Fruit fly (Drosophila melanogaster) whole organism, embryonic: ENCODE results near the gene Mvl.
A peak's percentile ranks its signal among the peaks of the same experiment; 100 is the strongest.

Source experiments
- Atf6 ChIP-seq: fragments of 200-800 bp; sonication (Bioruptor generic); IDR thresholded peaks from 2 replicates; pipeline ENCODE4 v1.3.6; 2022; ENCODE audit warnings: missing biosample characterization, missing genetic modification characterization
- CG11723 ChIP-seq: fragments of 200-800 bp; sonication (Bioruptor generic); optimal IDR thresholded peaks from 2 replicates; lab custom pipeline; 2017; ENCODE audit warnings: missing biosample characterization, mild to moderate bottlenecking, missing genetic modification characterization
- CG12155 ChIP-seq: fragments of 200-800 bp; sonication (Bioruptor generic); optimal IDR thresholded peaks from 3 replicates; lab custom pipeline; 2016; ENCODE audit warnings: missing biosample characterization, missing genetic modification characterization
- CG12769 ChIP-seq: fragments of 200-800 bp; sonication (Bioruptor generic); optimal IDR thresholded peaks from 2 replicates; lab custom pipeline; 2019; ENCODE audit warnings: missing biosample characterization, mild to moderate bottlenecking, missing genetic modification characterization, moderate library complexity
- CG13894 ChIP-seq: fragments of 200-800 bp; sonication (Bioruptor generic); optimal IDR thresholded peaks from 3 replicates; lab custom pipeline; 2018; ENCODE audit warnings: missing biosample characterization, mild to moderate bottlenecking, missing genetic modification characterization, moderate library complexity
- CG14050 ChIP-seq: fragments of 200-800 bp; sonication (Bioruptor generic); IDR thresholded peaks from 3 replicates; pipeline ENCODE4 v1.3.6; 2022; ENCODE audit warnings: missing biosample characterization, missing genetic modification characterization
- CG14710 ChIP-seq: fragments of 200-800 bp; sonication (Bioruptor generic); optimal IDR thresholded peaks from 3 replicates; lab custom pipeline; 2019; ENCODE audit warnings: missing biosample characterization, mild to moderate bottlenecking, missing genetic modification characterization, moderate library complexity
- CG15514 ChIP-seq: fragments of 200-800 bp; sonication (Bioruptor generic); optimal IDR thresholded peaks from 3 replicates; lab custom pipeline; 2017; ENCODE audit warnings: missing biosample characterization, missing genetic modification characterization, mild to moderate bottlenecking, moderate library complexity, missing genetic modification reagents
- CG15601 ChIP-seq: fragments of 200-800 bp; sonication (Bioruptor generic); optimal IDR thresholded peaks from 3 replicates; lab custom pipeline; 2019; ENCODE audit warnings: missing biosample characterization, mild to moderate bottlenecking, missing genetic modification characterization, moderate library complexity
- CG16779 ChIP-seq: fragments of 200-800 bp; sonication (Bioruptor generic); IDR thresholded peaks from 2 replicates; pipeline ENCODE4 v1.3.6; 2022; ENCODE audit warnings: missing biosample characterization, missing genetic modification characterization
- CG16815 ChIP-seq: fragments of 200-800 bp; sonication (Bioruptor generic); optimal IDR thresholded peaks from 3 replicates; lab custom pipeline; 2017; ENCODE audit warnings: missing biosample characterization, mild to moderate bottlenecking, missing genetic modification characterization
- CG17361 ChIP-seq: fragments of 200-800 bp; sonication (Bioruptor generic); IDR thresholded peaks from 3 replicates; pipeline ENCODE4 v1.3.6; 2022; ENCODE audit warnings: missing biosample characterization, missing genetic modification characterization
- CG2116 ChIP-seq: fragments of 200-800 bp; sonication (Bioruptor generic); optimal IDR thresholded peaks from 3 replicates; lab custom pipeline; 2018; ENCODE audit warnings: missing biosample characterization, mild to moderate bottlenecking, missing genetic modification characterization
- CG2712 ChIP-seq: fragments of 200-800 bp; optimal IDR thresholded peaks from 3 replicates; lab custom pipeline; 2019; ENCODE audit warnings: missing biosample characterization, mild to moderate bottlenecking, missing genetic modification characterization, moderate library complexity
- CG34376 ChIP-seq: fragments of 200-800 bp; sonication (Bioruptor generic); optimal IDR thresholded peaks from 2 replicates; lab custom pipeline; 2018; ENCODE audit warnings: missing biosample characterization, mild to moderate bottlenecking, missing genetic modification characterization
- CG3995 ChIP-seq: fragments of 200-800 bp; sonication (Bioruptor generic); optimal IDR thresholded peaks from 3 replicates; lab custom pipeline; 2016; ENCODE audit warnings: missing biosample characterization, missing genetic modification characterization
- CG42726 ChIP-seq: fragments of 200-800 bp; sonication (Bioruptor generic); IDR thresholded peaks from 2 replicates; pipeline ENCODE4 v1.3.6; 2022; ENCODE audit warnings: missing biosample characterization, missing genetic modification characterization; ENCODE audit not compliant: partially characterized antibody
- CG6791 ChIP-seq: fragments of 200-800 bp; sonication (Bioruptor generic); IDR thresholded peaks from 3 replicates; pipeline ENCODE4 v1.3.6; 2022; ENCODE audit warnings: missing biosample characterization, missing genetic modification characterization; ENCODE audit not compliant: partially characterized antibody
- CG7928 ChIP-seq: fragments of 200-800 bp; sonication (Bioruptor generic); optimal IDR thresholded peaks from 2 replicates; lab custom pipeline; 2017; ENCODE audit warnings: missing biosample characterization, mild to moderate bottlenecking, missing genetic modification characterization
- CG7987 ChIP-seq: fragments of 200-800 bp; sonication (Bioruptor generic); optimal IDR thresholded peaks from 2 replicates; lab custom pipeline; 2018; ENCODE audit warnings: missing biosample characterization, mild to moderate bottlenecking, missing genetic modification characterization, moderate library complexity
- CG8765 ChIP-seq: fragments of 200-800 bp; sonication (Bioruptor generic); IDR thresholded peaks from 2 replicates; pipeline ENCODE4 v1.3.6; 2022; ENCODE audit warnings: missing biosample characterization, missing genetic modification characterization
- CG8944 ChIP-seq: fragments of 200-800 bp; sonication (Bioruptor generic); optimal IDR thresholded peaks from 3 replicates; lab custom pipeline; 2016; ENCODE audit warnings: missing biosample characterization, missing genetic modification characterization
- CG9727 ChIP-seq: fragments of 200-800 bp; sonication (Bioruptor generic); optimal IDR thresholded peaks from 3 replicates; lab custom pipeline; 2017; ENCODE audit warnings: missing biosample characterization, mild to moderate bottlenecking, missing genetic modification characterization
- Dek ChIP-seq: fragments of 200-800 bp; sonication (Bioruptor generic); optimal IDR thresholded peaks from 3 replicates; lab custom pipeline; 2019; ENCODE audit warnings: missing biosample characterization, mild to moderate bottlenecking, missing genetic modification characterization, moderate library complexity
- E2f1 ChIP-seq: fragments of 200-800 bp; sonication (Bioruptor generic); IDR thresholded peaks from 2 replicates; pipeline ENCODE4 v1.3.6; 2022; ENCODE audit warnings: missing biosample characterization, missing genetic modification characterization
- Ets97D ChIP-seq: fragments of 200-800 bp; sonication (Bioruptor generic); optimal IDR thresholded peaks from 3 replicates; lab custom pipeline; 2016; ENCODE audit warnings: missing biosample characterization, missing genetic modification characterization
- HLH4C ChIP-seq: fragments of 200-800 bp; sonication (Bioruptor generic); IDR thresholded peaks from 3 replicates; pipeline ENCODE4 v1.3.6; 2022; ENCODE audit warnings: missing biosample characterization, missing genetic modification characterization; ENCODE audit not compliant: partially characterized antibody
- Med ChIP-seq: fragments of 200-800 bp; sonication (Bioruptor generic); peaks from one replicate; lab custom pipeline; 2016; ENCODE audit warnings: missing biosample characterization, missing genetic modification characterization, mild to moderate bottlenecking, inconsistent platforms, moderate library complexity
- NC2β ChIP-seq: fragments of 200-800 bp; sonication (Bioruptor generic); optimal IDR thresholded peaks from 2 replicates; lab custom pipeline; 2016; ENCODE audit warnings: missing biosample characterization, missing genetic modification characterization
- Nf-YC ChIP-seq: fragments of 200-800 bp; optimal IDR thresholded peaks from 3 replicates; lab custom pipeline; 2019; ENCODE audit warnings: missing biosample characterization, mild to moderate bottlenecking, missing genetic modification characterization, moderate library complexity
- Pdp1 ChIP-seq, 2 experiments: fragments of 200-800 bp; sonication (Bioruptor generic); optimal IDR thresholded peaks; 3 replicates each; lab custom pipeline; 2016; ENCODE audit warnings: missing biosample characterization in 2 of 2, missing genetic modification characterization in 2 of 2, mild to moderate bottlenecking in 1 of 2, moderate library complexity in 1 of 2
- Sin3A ChIP-seq: fragments of >200 bp; optimal IDR thresholded peaks from 2 replicates; lab custom pipeline; 2018
- ap ChIP-seq: fragments of 200-800 bp; sonication (Bioruptor generic); IDR thresholded peaks from 2 replicates; pipeline ENCODE4 v1.3.6; 2022; ENCODE audit warnings: missing biosample characterization, missing genetic modification characterization
- ase ChIP-seq: fragments of 200-800 bp; sonication (Bioruptor generic); IDR thresholded peaks from 3 replicates; pipeline ENCODE4 v1.3.6; 2022; ENCODE audit warnings: missing biosample characterization, missing genetic modification characterization
- bbx ChIP-seq: fragments of 200-800 bp; sonication (Bioruptor generic); IDR thresholded peaks from 2 replicates; pipeline ENCODE4 v1.3.6; 2022; ENCODE audit warnings: missing biosample characterization, missing genetic modification characterization; ENCODE audit not compliant: partially characterized antibody
- cg ChIP-seq: fragments of 200-800 bp; sonication (Bioruptor generic); optimal IDR thresholded peaks from 3 replicates; lab custom pipeline; 2019; ENCODE audit warnings: missing biosample characterization, mild to moderate bottlenecking, missing genetic modification characterization, moderate library complexity
- chinmo ChIP-seq: fragments of 200-800 bp; sonication (Bioruptor generic); IDR thresholded peaks from 4 replicates; pipeline ENCODE4 v1.3.6; 2022; ENCODE audit warnings: missing biosample characterization, missing genetic modification characterization; ENCODE audit not compliant: partially characterized antibody
- dm ChIP-seq: fragments of 200-800 bp; sonication (Bioruptor generic); optimal IDR thresholded peaks from 3 replicates; lab custom pipeline; 2016; ENCODE audit warnings: missing biosample characterization, missing genetic modification characterization
- dpn ChIP-seq, 2 experiments: fragments of 200-800 bp; sonication (Bioruptor generic); optimal IDR thresholded peaks; 3 replicates each; lab custom pipeline; 2016; ENCODE audit warnings: missing biosample characterization in 2 of 2, missing genetic modification characterization in 2 of 2
- exex ChIP-seq: fragments of 200-800 bp; sonication (Bioruptor generic); optimal IDR thresholded peaks from 4 replicates; lab custom pipeline; 2018; ENCODE audit warnings: missing biosample characterization, mild to moderate bottlenecking, missing genetic modification characterization, moderate library complexity
- insv ChIP-seq, 2 experiments: fragments of 200-800 bp; sonication (Bioruptor generic); optimal IDR thresholded peaks; 3 replicates each; lab custom pipeline; 2016 to 2018; ENCODE audit warnings: missing biosample characterization in 2 of 2, missing genetic modification characterization in 2 of 2
- knrl ChIP-seq: fragments of 200-800 bp; sonication (Bioruptor generic); IDR thresholded peaks from 3 replicates; pipeline ENCODE4 v1.3.6; 2022; ENCODE audit warnings: missing biosample characterization, missing genetic modification characterization; ENCODE audit not compliant: partially characterized antibody
- lov ChIP-seq, 2 experiments: fragments of 200-800 bp in 1 of 2; fragments of >200 bp in 1 of 2; sonication (Bioruptor generic) in 1 of 2; IDR thresholded peaks in 1 of 2; optimal IDR thresholded peaks in 1 of 2; 2 replicates in 1 of 2; 3 replicates in 1 of 2; pipeline versions ENCODE4 v1.3.6 to Lab custom; 2017 to 2022; ENCODE audit warnings: missing biosample characterization in 1 of 2, missing genetic modification characterization in 1 of 2
- maf-S ChIP-seq: fragments of 200-800 bp; sonication (Bioruptor generic); optimal IDR thresholded peaks from 2 replicates; lab custom pipeline; 2016; ENCODE audit warnings: missing biosample characterization, missing genetic modification characterization
- phol ChIP-seq: fragments of 200-800 bp; sonication (Bioruptor generic); optimal IDR thresholded peaks from 3 replicates; lab custom pipeline; 2018; ENCODE audit warnings: missing biosample characterization, mild to moderate bottlenecking, missing genetic modification characterization, moderate library complexity
- sd ChIP-seq: fragments of 200-800 bp; sonication (Bioruptor generic); optimal IDR thresholded peaks from 3 replicates; lab custom pipeline; 2018; ENCODE audit warnings: missing biosample characterization, mild to moderate bottlenecking, missing genetic modification characterization, moderate library complexity
- stwl ChIP-seq: fragments of 200-800 bp; sonication (Bioruptor generic); optimal IDR thresholded peaks from 3 replicates; lab custom pipeline; 2018; ENCODE audit warnings: missing biosample characterization, mild to moderate bottlenecking, missing genetic modification characterization, moderate library complexity
- sug ChIP-seq: fragments of 200-800 bp; optimal IDR thresholded peaks from 2 replicates; lab custom pipeline; 2019; ENCODE audit warnings: missing biosample characterization, mild to moderate bottlenecking, missing genetic modification characterization, moderate library complexity
- twi ChIP-seq: fragments of 200-800 bp; optimal IDR thresholded peaks from 2 replicates; lab custom pipeline; 2019; ENCODE audit warnings: missing biosample characterization, mild to moderate bottlenecking, missing genetic modification characterization, moderate library complexity

The Mvl gene

DNA sequence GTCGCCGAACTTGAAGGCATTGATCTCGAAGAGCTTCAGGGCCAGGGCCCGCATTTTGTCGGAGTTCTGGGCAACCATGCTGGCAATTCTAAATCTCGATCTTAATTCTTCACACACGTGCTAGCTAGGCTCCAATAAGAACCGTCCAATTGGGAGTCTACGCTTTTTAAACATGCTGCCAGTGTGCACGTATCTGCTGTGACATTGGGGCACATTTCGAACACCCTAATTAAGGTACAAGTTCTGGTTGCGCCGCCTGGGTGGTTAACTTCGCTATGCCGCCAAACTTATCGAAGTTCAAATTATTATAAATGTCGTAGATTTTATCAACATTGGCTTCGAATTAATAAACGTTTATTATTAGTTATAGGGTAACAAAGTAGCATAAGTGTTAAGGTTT lies 12.5 kb upstream of the Mvl start, which contains the start of gene r-l (continued):
- TF ChIP-seq CG8944 = peak; percentile 8
- peak; percentile 61 for TF ChIP-seq Sin3A (lab: Kevin White, UChicago)
- TF ChIP-seq twi (tag; lab: Kevin White, UChicago) = peak; percentile 34
- peak; percentile 42 for TF ChIP-seq CG12769 (tag; lab: Kevin White, UChicago)
- TF ChIP-seq NC2β (GFP tag; lab: Kevin White, UChicago) = peak; percentile 18
- no peak for TF ChIP-seq CG8765 (GFP tag; lab: Robert Waterston, UW)
- peak; percentile 18 for TF ChIP-seq maf-S (GFP tag; lab: Kevin White, UChicago)
- TF ChIP-seq ap (GFP tag; lab: Robert Waterston, UW) = no peak
- peak; percentile 92 for TF ChIP-seq dm (GFP tag; lab: Kevin White, UChicago)
- TF ChIP-seq CG13894 (tag; lab: Kevin White, UChicago) = peak; percentile 65
- TF ChIP-seq Nf-YC (tag; lab: Kevin White, UChicago) = peak; percentile 80
- TF ChIP-seq cg (GFP tag; lab: Kevin White, UChicago) = no peak
- TF ChIP-seq CG14710 (tag; lab: Kevin White, UChicago) = peak; percentile 71
- no peak for TF ChIP-seq CG12155 (GFP tag; lab: Kevin White, UChicago)
- peak; percentile 96 to 99 for TF ChIP-seq insv (GFP tag; optimal IDR thresholded peaks at IDR 0.05; lab: Kevin White, UChicago)
- TF ChIP-seq Ets97D (GFP tag; lab: Kevin White, UChicago) = peak; percentile 80
- TF ChIP-seq Atf6 (GFP tag; lab: Robert Waterston, UW) = no peak
- TF ChIP-seq phol (tag; lab: Kevin White, UChicago) = peak; percentile 60
- peak; percentile 19; the same call in 1 of the 3 replicates for TF ChIP-seq HLH4C (GFP tag; lab: Robert Waterston, UW)
- no peak for TF ChIP-seq CG17361 (GFP tag; lab: Robert Waterston, UW)
- TF ChIP-seq CG2712 (tag; lab: Kevin White, UChicago) = peak; percentile 39
- TF ChIP-seq Dek (tag; lab: Kevin White, UChicago) = peak; percentile 49
- peak; percentile 21 for TF ChIP-seq CG7928
- peak; percentile 61 for TF ChIP-seq CG42726 (GFP tag; lab: Robert Waterston, UW)
- no peak for TF ChIP-seq lov (optimal IDR thresholded peaks at IDR 0.05; lab: Kevin White, UChicago)
- TF ChIP-seq lov (GFP tag; IDR thresholded peaks at IDR 0.05; lab: Robert Waterston, UW) = no peak
- TF ChIP-seq CG16815 (GFP tag; lab: Kevin White, UChicago) = no peak
- TF ChIP-seq knrl (GFP tag; lab: Robert Waterston, UW) = peak; percentile 45; the same call in 1 of the 3 replicates
- peak; percentile 54 for TF ChIP-seq stwl
- no peak for TF ChIP-seq CG16779 (GFP tag; lab: Robert Waterston, UW)
- peak; percentile 73 for TF ChIP-seq CG2116 (GFP tag; lab: Kevin White, UChicago)
- peak; percentile 27 for TF ChIP-seq CG15601
- no peak for TF ChIP-seq CG9727 (GFP tag; lab: Kevin White, UChicago)
- TF ChIP-seq CG11723 (GFP tag; lab: Kevin White, UChicago) = no peak
- TF ChIP-seq CG14050 = no peak

DNA sequence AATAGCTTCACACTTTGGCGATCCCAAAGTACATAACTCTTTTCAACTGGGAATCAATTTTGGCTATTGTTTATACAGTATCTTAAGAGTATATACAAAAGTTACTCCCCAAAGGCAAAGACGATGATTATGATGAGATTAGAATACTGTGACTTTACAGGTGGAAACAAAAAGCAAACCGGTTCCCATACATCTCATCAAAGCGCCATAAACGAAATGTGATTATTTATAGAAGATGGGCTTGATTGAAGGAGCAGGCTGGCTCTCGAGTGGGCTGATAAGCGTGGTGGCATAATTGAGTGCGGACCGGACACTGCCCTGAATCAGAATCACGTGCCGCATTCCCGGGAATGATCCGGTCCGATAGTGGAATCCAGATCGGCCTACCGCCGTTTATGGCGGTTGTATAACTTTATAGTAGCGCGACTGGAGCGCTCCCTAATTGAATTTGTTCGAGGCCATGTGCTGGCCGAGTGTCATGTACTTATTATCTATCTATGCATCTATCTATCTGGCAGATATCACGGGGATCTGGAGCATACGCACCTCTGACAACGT lies 11.4 kb upstream of the Mvl start:
- no peak for TF ChIP-seq dpn (GFP tag; optimal IDR thresholded peaks at IDR 0.05; lab: Kevin White, UChicago)
- peak; percentile 28 for TF ChIP-seq sug (tag; lab: Kevin White, UChicago)
- peak; percentile 74 for TF ChIP-seq exex (tag; lab: Kevin White, UChicago)
- no peak for TF ChIP-seq ase (GFP tag; lab: Robert Waterston, UW)
- TF ChIP-seq Med (GFP tag; lab: Kevin White, UChicago) = peak; percentile 48
- 0 out of 4 replicates have a peak, but pooled peaks have one; percentile 29 for TF ChIP-seq chinmo
- TF ChIP-seq CG12769 (tag; lab: Kevin White, UChicago) = peak; percentile 62
- TF ChIP-seq CG7987 (GFP tag; lab: Kevin White, UChicago) = peak; percentile 9
- TF ChIP-seq CG34376 (GFP tag; lab: Kevin White, UChicago) = peak; percentile 5
- TF ChIP-seq CG6791 (GFP tag; lab: Robert Waterston, UW) = 0 out of 3 replicates have a peak, but pooled peaks have one; percentile 9
- TF ChIP-seq CG15514 (GFP tag; lab: Kevin White, UChicago) = no peak
- no peak for TF ChIP-seq E2f1 (GFP tag; lab: Robert Waterston, UW)
- TF ChIP-seq Pdp1 (GFP tag; optimal IDR thresholded peaks at IDR 0.05; lab: Kevin White, UChicago) = peak in 1 of 2 experiments; percentile 52
- peak; percentile 56 for TF ChIP-seq sd (tag; lab: Kevin White, UChicago)
- TF ChIP-seq bbx (GFP tag; lab: Robert Waterston, UW) = peak; percentile 17; the same call in 1 of the 2 replicates
- TF ChIP-seq CG3995 (GFP tag; lab: Kevin White, UChicago) = peak; percentile 75
